Worm (Caenorhabditis elegans) whole organism, early embryonic: Measurements from ENCODE around the gene D1022.9.

ENCODE experiments used
- B0310.2 ChIP-seq: sonication (generic microtip); optimal IDR thresholded peaks from 2 replicates; lab custom pipeline; 2016; ENCODE audit warnings: mild to moderate bottlenecking, missing genetic modification characterization, missing compliant biosample characterization
- F13C5.2 ChIP-seq: sonication (generic microtip); optimal IDR thresholded peaks from 2 replicates; lab custom pipeline; 2017; ENCODE audit warnings: mild to moderate bottlenecking, missing genetic modification characterization, inconsistent platforms, missing compliant biosample characterization
- aly-1 ChIP-seq: sonication (generic microtip); optimal IDR thresholded peaks from 2 replicates; lab custom pipeline; 2016; ENCODE audit warnings: missing genetic modification characterization, missing compliant biosample characterization
- ama-1 ChIP-seq: fragments of 150-350 bp; optimal IDR thresholded peaks from 2 replicates; lab custom pipeline; 2014
- ceh-13 ChIP-seq: fragments of 200-800 bp; sonication (Bioruptor generic); optimal IDR thresholded peaks from 2 replicates; lab custom pipeline; 2018; ENCODE audit warnings: mild to moderate bottlenecking, missing genetic modification characterization, missing compliant biosample characterization
- ceh-36 ChIP-seq: sonication (generic microtip); optimal IDR thresholded peaks from 2 replicates; lab custom pipeline; 2016; ENCODE audit warnings: missing genetic modification characterization, inconsistent platforms, missing compliant biosample characterization
- ets-7 ChIP-seq: sonication (generic microtip); optimal IDR thresholded peaks from 2 replicates; lab custom pipeline; 2016; ENCODE audit warnings: missing genotype, missing genetic modification characterization, missing compliant biosample characterization
- flt-1 ChIP-seq: fragments of 200-800 bp; sonication (Bioruptor generic); IDR thresholded peaks from 2 replicates; pipeline ENCODE4 v1.3.6; 2022; ENCODE audit warnings: missing genetic modification characterization, missing compliant biosample characterization
- hmbx-1 ChIP-seq: sonication (generic microtip); optimal IDR thresholded peaks from 2 replicates; lab custom pipeline; 2016; ENCODE audit warnings: mild to moderate bottlenecking, missing genetic modification characterization, missing compliant biosample characterization
- hmg-4 ChIP-seq: fragments of 200-800 bp; sonication (Bioruptor generic); optimal IDR thresholded peaks from 2 replicates; lab custom pipeline; 2018; ENCODE audit warnings: mild to moderate bottlenecking, missing genetic modification characterization, missing compliant biosample characterization
- hnd-1 ChIP-seq: sonication (generic microtip); optimal IDR thresholded peaks from 2 replicates; lab custom pipeline; 2016; ENCODE audit warnings: missing genetic modification characterization, missing compliant biosample characterization
- pes-1 ChIP-seq: fragments of 200-800 bp; sonication (Bioruptor generic); IDR thresholded peaks from 2 replicates; pipeline ENCODE4 v1.3.6; 2022; ENCODE audit warnings: missing genetic modification reagents, missing genetic modification characterization, missing compliant biosample characterization
- scrt-1 ChIP-seq: fragments of 200-800 bp; sonication (Bioruptor generic); IDR thresholded peaks from 2 replicates; pipeline ENCODE4 v1.3.6; 2022; ENCODE audit warnings: missing genetic modification characterization, missing compliant biosample characterization
- sea-1 ChIP-seq: fragments of 200-800 bp; sonication (Bioruptor generic); conservative IDR thresholded peaks from 2 replicates; pipeline ENCODE4 v1.3.6; 2022; ENCODE audit warnings: missing genetic modification characterization, missing compliant biosample characterization
- tbx-11 ChIP-seq: fragments of 200-800 bp; sonication (Bioruptor generic); IDR thresholded peaks from 2 replicates; pipeline ENCODE4 v1.3.6; 2022; ENCODE audit warnings: missing genetic modification characterization, missing compliant biosample characterization
- tbx-37 ChIP-seq: fragments of 200-800 bp; sonication (Bioruptor generic); conservative IDR thresholded peaks from 2 replicates; pipeline ENCODE4 v1.3.6; 2022; ENCODE audit warnings: missing genetic modification reagents, missing genetic modification characterization, missing compliant biosample characterization
- tra-4 ChIP-seq: sonication (generic microtip); optimal IDR thresholded peaks from 2 replicates; lab custom pipeline; 2017; ENCODE audit warnings: missing genetic modification characterization, missing compliant biosample characterization

The D1022.9 gene

ce11 chrII:7489605-7490004 lies at the start of gene D1022.9:
Gene D1022.9 (minus strand): TSS chrII:7489705.
- TF ChIP-seq scrt-1 (GFP tag; lab: Robert Waterston, UW), result no peak
- no peak for TF ChIP-seq ceh-13 (GFP tag; lab: Kevin White, UChicago)
- TF ChIP-seq pes-1 (GFP tag; lab: Robert Waterston, UW), result no peak
- no peak for TF ChIP-seq B0310.2 (tag; lab: Kevin White, UChicago)
- no peak for TF ChIP-seq ceh-36 (tag; lab: Kevin White, UChicago)
- TF ChIP-seq flt-1 (GFP tag; lab: Robert Waterston, UW), result no peak
- no peak for TF ChIP-seq aly-1 (tag; lab: Kevin White, UChicago)
- no peak for TF ChIP-seq F13C5.2 (tag; lab: Kevin White, UChicago)
- TF ChIP-seq hmbx-1, result no peak
- no peak for TF ChIP-seq tbx-11 (GFP tag; lab: Robert Waterston, UW)
- no peak for TF ChIP-seq hnd-1

- TF ChIP-seq pes-1 (GFP tag; lab: Robert Waterston, UW), result no peak
- TF ChIP-seq hnd-1, result no peak
- no peak for TF ChIP-seq flt-1 (GFP tag; lab: Robert Waterston, UW)
- TF ChIP-seq hmbx-1, result no peak
- no peak for TF ChIP-seq ets-7 (tag; lab: Kevin White, UChicago)
- TF ChIP-seq tbx-37 (GFP tag; lab: Robert Waterston, UW), result no peak
- no peak for TF ChIP-seq ceh-36 (tag; lab: Kevin White, UChicago)
- TF ChIP-seq scrt-1 (GFP tag; lab: Robert Waterston, UW), result no peak
- TF ChIP-seq ceh-13 (GFP tag; lab: Kevin White, UChicago), result no peak
- TF ChIP-seq tbx-11 (GFP tag; lab: Robert Waterston, UW), result no peak
- no peak for TF ChIP-seq aly-1 (tag; lab: Kevin White, UChicago)
- no peak for TF ChIP-seq hmg-4
- no peak for TF ChIP-seq ama-1 (lab: Kevin White, UChicago)
- TF ChIP-seq tra-4 (tag; lab: Kevin White, UChicago), result no peak
- TF ChIP-seq B0310.2 (tag; lab: Kevin White, UChicago), result no peak
- no peak for TF ChIP-seq F13C5.2 (tag; lab: Kevin White, UChicago)
- TF ChIP-seq sea-1 (GFP tag; lab: Robert Waterston, UW), result no peak
Observed at ce11 chrII:7537603-7538230, 48.2 kb upstream of the D1022.9 start, which contains the start of gene nfi-1. Gene nfi-1 (plus strand): TSS chrII:7538180.

- TF ChIP-seq ceh-36 (tag; lab: Kevin White, UChicago), result no peak
- no peak for TF ChIP-seq ama-1 (lab: Kevin White, UChicago)
- no peak for TF ChIP-seq ceh-13 (GFP tag; lab: Kevin White, UChicago)
- TF ChIP-seq B0310.2 (tag; lab: Kevin White, UChicago), result no peak
- no peak for TF ChIP-seq aly-1 (tag; lab: Kevin White, UChicago)
- no peak for TF ChIP-seq tra-4 (tag; lab: Kevin White, UChicago)
- TF ChIP-seq hmg-4, result no peak
- TF ChIP-seq tbx-11 (GFP tag; lab: Robert Waterston, UW), result no peak
- no peak for TF ChIP-seq hmbx-1
- TF ChIP-seq flt-1 (GFP tag; lab: Robert Waterston, UW), result no peak
- no peak for TF ChIP-seq tbx-37 (GFP tag; lab: Robert Waterston, UW)
Observed at ce11 chrII:7534934-7535333, 45.4 kb upstream of the D1022.9 start, which contains the start of gene ZK1290.13. Gene ZK1290.13 (plus strand): TSS chrII:7535006.

- TF ChIP-seq B0310.2 (tag; lab: Kevin White, UChicago), result no peak
- no peak for TF ChIP-seq ets-7 (tag; lab: Kevin White, UChicago)
- TF ChIP-seq ama-1 (lab: Kevin White, UChicago), result no peak
- no peak for TF ChIP-seq tbx-37 (GFP tag; lab: Robert Waterston, UW)
- TF ChIP-seq flt-1 (GFP tag; lab: Robert Waterston, UW), result no peak
- TF ChIP-seq ceh-13 (GFP tag; lab: Kevin White, UChicago), result no peak
- TF ChIP-seq hmbx-1, result no peak
- TF ChIP-seq F13C5.2 (tag; lab: Kevin White, UChicago), result no peak
- TF ChIP-seq ceh-36 (tag; lab: Kevin White, UChicago), result no peak
- no peak for TF ChIP-seq sea-1 (GFP tag; lab: Robert Waterston, UW)
- TF ChIP-seq hnd-1, result no peak
- no peak for TF ChIP-seq hmg-4
- no peak for TF ChIP-seq tbx-11 (GFP tag; lab: Robert Waterston, UW)
- no peak for TF ChIP-seq tra-4 (tag; lab: Kevin White, UChicago)
Observed at ce11 chrII:7534369-7534768, 44.9 kb upstream of the D1022.9 start, which contains the start of gene wrt-10. Gene wrt-10 (minus strand): TSS chrII:7534563.

ce11 chrII:7531478-7531877 lies 42.0 kb upstream of the D1022.9 start:
- TF ChIP-seq scrt-1 (GFP tag; lab: Robert Waterston, UW) (no peak), flt-1 (GFP tag; lab: Robert Waterston, UW) (no peak), ceh-13 (GFP tag; lab: Kevin White, UChicago) (no peak), tbx-37 (GFP tag; lab: Robert Waterston, UW) (no peak), tra-4 (tag; lab: Kevin White, UChicago) (no peak), pes-1 (GFP tag; lab: Robert Waterston, UW) (no peak), F13C5.2 (tag; lab: Kevin White, UChicago) (no peak), tbx-11 (GFP tag; lab: Robert Waterston, UW) (no peak), B0310.2 (tag; lab: Kevin White, UChicago) (no peak), hmbx-1 (no peak), hmg-4 (no peak), ets-7 (tag; lab: Kevin White, UChicago) (no peak), aly-1 (tag; lab: Kevin White, UChicago) (no peak), ceh-36 (tag; lab: Kevin White, UChicago) (no peak)

ce11 chrII:7530944-7531343 lies 41.4 kb upstream of the D1022.9 start, which contains the start of gene wrt-1:
Gene wrt-1 (plus strand): TSS chrII:7530996.
- TF ChIP-seq B0310.2 (tag; lab: Kevin White, UChicago), result no peak
- no peak for TF ChIP-seq tbx-37 (GFP tag; lab: Robert Waterston, UW)
- TF ChIP-seq tra-4 (tag; lab: Kevin White, UChicago), result no peak
- TF ChIP-seq ama-1 (lab: Kevin White, UChicago), result no peak
- TF ChIP-seq tbx-11 (GFP tag; lab: Robert Waterston, UW), result no peak
- no peak for TF ChIP-seq ets-7 (tag; lab: Kevin White, UChicago)
- no peak for TF ChIP-seq hmg-4
